Worm (Caenorhabditis elegans) whole organism, early embryonic: ENCODE measurements around the gene sod-4.

Experiments
- B0310.2 ChIP-seq: sonication (generic microtip); optimal IDR thresholded peaks from 2 replicates; lab custom pipeline; 2016; ENCODE audit warnings: mild to moderate bottlenecking, missing genetic modification characterization, missing compliant biosample characterization
- F13C5.2 ChIP-seq: sonication (generic microtip); optimal IDR thresholded peaks from 2 replicates; lab custom pipeline; 2017; ENCODE audit warnings: mild to moderate bottlenecking, missing genetic modification characterization, inconsistent platforms, missing compliant biosample characterization
- aly-1 ChIP-seq: sonication (generic microtip); optimal IDR thresholded peaks from 2 replicates; lab custom pipeline; 2016; ENCODE audit warnings: missing genetic modification characterization, missing compliant biosample characterization
- ama-1 ChIP-seq: fragments of 150-350 bp; optimal IDR thresholded peaks from 2 replicates; lab custom pipeline; 2014
- ceh-13 ChIP-seq: fragments of 200-800 bp; sonication (Bioruptor generic); optimal IDR thresholded peaks from 2 replicates; lab custom pipeline; 2018; ENCODE audit warnings: mild to moderate bottlenecking, missing genetic modification characterization, missing compliant biosample characterization
- ceh-36 ChIP-seq: sonication (generic microtip); optimal IDR thresholded peaks from 2 replicates; lab custom pipeline; 2016; ENCODE audit warnings: missing genetic modification characterization, inconsistent platforms, missing compliant biosample characterization
- ets-7 ChIP-seq: sonication (generic microtip); optimal IDR thresholded peaks from 2 replicates; lab custom pipeline; 2016; ENCODE audit warnings: missing genotype, missing genetic modification characterization, missing compliant biosample characterization
- flt-1 ChIP-seq: fragments of 200-800 bp; sonication (Bioruptor generic); IDR thresholded peaks from 2 replicates; pipeline ENCODE4 v1.3.6; 2022; ENCODE audit warnings: missing genetic modification characterization, missing compliant biosample characterization
- hmbx-1 ChIP-seq: sonication (generic microtip); optimal IDR thresholded peaks from 2 replicates; lab custom pipeline; 2016; ENCODE audit warnings: mild to moderate bottlenecking, missing genetic modification characterization, missing compliant biosample characterization
- hmg-4 ChIP-seq: fragments of 200-800 bp; sonication (Bioruptor generic); optimal IDR thresholded peaks from 2 replicates; lab custom pipeline; 2018; ENCODE audit warnings: mild to moderate bottlenecking, missing genetic modification characterization, missing compliant biosample characterization
- hnd-1 ChIP-seq: sonication (generic microtip); optimal IDR thresholded peaks from 2 replicates; lab custom pipeline; 2016; ENCODE audit warnings: missing genetic modification characterization, missing compliant biosample characterization
- pes-1 ChIP-seq: fragments of 200-800 bp; sonication (Bioruptor generic); IDR thresholded peaks from 2 replicates; pipeline ENCODE4 v1.3.6; 2022; ENCODE audit warnings: missing genetic modification reagents, missing genetic modification characterization, missing compliant biosample characterization
- scrt-1 ChIP-seq: fragments of 200-800 bp; sonication (Bioruptor generic); IDR thresholded peaks from 2 replicates; pipeline ENCODE4 v1.3.6; 2022; ENCODE audit warnings: missing genetic modification characterization, missing compliant biosample characterization
- sea-1 ChIP-seq: fragments of 200-800 bp; sonication (Bioruptor generic); conservative IDR thresholded peaks from 2 replicates; pipeline ENCODE4 v1.3.6; 2022; ENCODE audit warnings: missing genetic modification characterization, missing compliant biosample characterization
- tbx-11 ChIP-seq: fragments of 200-800 bp; sonication (Bioruptor generic); IDR thresholded peaks from 2 replicates; pipeline ENCODE4 v1.3.6; 2022; ENCODE audit warnings: missing genetic modification characterization, missing compliant biosample characterization
- tbx-37 ChIP-seq: fragments of 200-800 bp; sonication (Bioruptor generic); conservative IDR thresholded peaks from 2 replicates; pipeline ENCODE4 v1.3.6; 2022; ENCODE audit warnings: missing genetic modification reagents, missing genetic modification characterization, missing compliant biosample characterization
- tra-4 ChIP-seq: sonication (generic microtip); optimal IDR thresholded peaks from 2 replicates; lab custom pipeline; 2017; ENCODE audit warnings: missing genetic modification characterization, missing compliant biosample characterization

sod-4 gene

DNA sequence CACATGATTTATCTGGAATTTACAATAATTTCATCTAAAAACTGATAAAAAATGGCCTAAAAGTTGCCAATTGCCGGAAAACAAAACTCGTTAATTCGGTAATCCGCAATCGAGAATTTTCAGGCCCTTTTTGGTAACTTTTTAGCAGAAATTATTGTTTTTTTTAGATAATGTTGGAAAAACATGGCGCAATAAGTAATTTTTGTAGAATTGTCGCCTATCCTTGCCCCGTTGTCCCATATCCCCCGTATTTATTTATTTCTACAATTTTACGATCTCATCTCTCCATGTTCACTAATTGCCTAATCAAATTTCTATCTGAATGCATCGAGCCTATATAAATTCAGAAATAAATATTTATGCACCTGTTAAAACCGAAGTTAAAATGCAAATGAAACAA is 12.8 kb upstream of the sod-4 start:
- TF ChIP-seq ceh-13 (GFP tag; lab: Kevin White, UChicago) (no peak), aly-1 (tag; lab: Kevin White, UChicago) (no peak), ama-1 (lab: Kevin White, UChicago) (no peak), ets-7 (tag; lab: Kevin White, UChicago) (no peak), tbx-37 (no peak), pes-1 (GFP tag; lab: Robert Waterston, UW) (no peak), tra-4 (tag; lab: Kevin White, UChicago) (no peak), tbx-11 (no peak), ceh-36 (tag; lab: Kevin White, UChicago) (no peak), B0310.2 (tag; lab: Kevin White, UChicago) (no peak), hmg-4 (no peak)

DNA sequence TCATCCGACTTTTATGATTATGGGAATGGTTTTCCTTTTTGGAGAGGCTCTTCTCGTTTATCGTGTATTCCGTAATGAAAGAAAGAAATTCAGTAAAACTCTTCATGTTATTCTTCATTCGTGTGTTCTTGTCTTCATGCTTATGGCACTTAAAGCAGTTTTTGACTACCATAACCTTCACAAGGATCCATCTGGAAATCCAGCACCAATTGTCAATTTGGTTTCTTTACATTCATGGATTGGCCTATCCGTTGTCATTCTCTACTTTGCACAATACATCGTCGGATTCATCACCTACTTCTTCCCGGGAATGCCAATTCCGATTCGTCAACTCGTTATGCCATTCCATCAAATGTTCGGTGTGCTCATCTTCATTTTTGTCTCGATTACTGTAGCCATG is 11.5 kb upstream of the sod-4 start:
- no peak for TF ChIP-seq ceh-13 (GFP tag; lab: Kevin White, UChicago)
- no peak for TF ChIP-seq hmbx-1
- TF ChIP-seq hnd-1 (tag; lab: Kevin White, UChicago) = no peak
- TF ChIP-seq ama-1 (lab: Kevin White, UChicago) = no peak
- TF ChIP-seq tbx-37 = no peak
- TF ChIP-seq tbx-11 = no peak
- no peak for TF ChIP-seq ceh-36 (tag; lab: Kevin White, UChicago)
- no peak for TF ChIP-seq B0310.2 (tag; lab: Kevin White, UChicago)
- TF ChIP-seq ets-7 (tag; lab: Kevin White, UChicago) = no peak
- no peak for TF ChIP-seq aly-1 (tag; lab: Kevin White, UChicago)
- no peak for TF ChIP-seq sea-1 (GFP tag; lab: Robert Waterston, UW)

- TF ChIP-seq tra-4 (tag; lab: Kevin White, UChicago) (no peak), ama-1 (lab: Kevin White, UChicago) (no peak), hmbx-1 (no peak), sea-1 (GFP tag; lab: Robert Waterston, UW) (no peak), pes-1 (GFP tag; lab: Robert Waterston, UW) (no peak), B0310.2 (tag; lab: Kevin White, UChicago) (no peak), hmg-4 (no peak), scrt-1 (GFP tag; lab: Robert Waterston, UW) (no peak), F13C5.2 (tag; lab: Kevin White, UChicago) (no peak), aly-1 (tag; lab: Kevin White, UChicago) (no peak)
These were observed 10.9 kb upstream of the sod-4 start, which contains the start of gene F55H2.5 for ce11 chrIII:9511055-9511520. TSS of gene F55H2.5 (plus strand) at chrIII:9511470.

DNA sequence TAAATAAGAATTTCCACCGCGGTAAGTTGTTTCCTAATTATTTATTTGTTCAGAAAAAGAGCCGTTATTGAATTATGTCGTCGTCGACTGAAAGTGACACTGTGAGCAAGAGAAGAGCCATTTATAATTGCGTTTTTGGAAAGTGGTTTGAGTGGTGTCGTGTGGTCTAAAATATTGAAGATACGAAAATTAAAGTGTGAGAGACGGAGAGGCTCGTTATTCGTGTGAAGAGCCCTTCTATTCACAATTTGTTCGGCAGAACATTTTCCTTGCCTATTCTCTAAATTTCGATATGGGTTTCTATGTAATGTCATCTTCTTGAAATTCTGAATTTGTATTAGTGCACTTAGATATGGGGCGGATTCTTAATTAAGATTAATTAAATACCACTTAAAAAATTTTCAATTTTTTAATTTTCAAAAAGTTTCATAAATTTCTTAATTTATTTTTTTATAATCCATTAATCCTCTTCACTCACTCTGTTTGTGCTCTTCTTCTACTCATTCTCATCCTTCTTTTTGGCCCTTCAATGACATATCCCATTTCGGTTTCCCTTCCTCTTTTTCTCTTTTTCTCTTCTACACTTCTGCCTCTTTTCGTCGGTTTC is 9.7 kb upstream of the sod-4 start:
- no peak for TF ChIP-seq pes-1 (GFP tag; lab: Robert Waterston, UW)
- no peak for TF ChIP-seq B0310.2 (tag; lab: Kevin White, UChicago)
- no peak for TF ChIP-seq aly-1 (tag; lab: Kevin White, UChicago)
- no peak for TF ChIP-seq ets-7 (tag; lab: Kevin White, UChicago)
- TF ChIP-seq scrt-1 (GFP tag; lab: Robert Waterston, UW) = no peak
- TF ChIP-seq F13C5.2 (tag; lab: Kevin White, UChicago) = no peak
- TF ChIP-seq tra-4 (tag; lab: Kevin White, UChicago) = no peak
- no peak for TF ChIP-seq ceh-36 (tag; lab: Kevin White, UChicago)
- TF ChIP-seq tbx-37 = no peak
- TF ChIP-seq tbx-11 = no peak
- no peak for TF ChIP-seq sea-1 (GFP tag; lab: Robert Waterston, UW)
- TF ChIP-seq flt-1 (GFP tag; lab: Robert Waterston, UW) = no peak
- TF ChIP-seq hmbx-1 = no peak
- TF ChIP-seq ama-1 (lab: Kevin White, UChicago) = no peak
- no peak for TF ChIP-seq hnd-1 (tag; lab: Kevin White, UChicago)
- no peak for TF ChIP-seq ceh-13 (GFP tag; lab: Kevin White, UChicago)
- TF ChIP-seq hmg-4 = no peak

ce11 chrIII:9507799-9508198 is 7.6 kb upstream of the sod-4 start, which contains the start of gene vha-14:
TSS of gene vha-14 (plus strand) at chrIII:9508100.
- TF ChIP-seq ets-7 (tag; lab: Kevin White, UChicago) (no peak), aly-1 (tag; lab: Kevin White, UChicago) (no peak), hmg-4 (peak; percentile 6), F13C5.2 (tag; lab: Kevin White, UChicago) (peak; percentile 1), hmbx-1 (no peak)

- TF ChIP-seq hnd-1 (tag; lab: Kevin White, UChicago) (no peak), ceh-36 (tag; lab: Kevin White, UChicago) (no peak), aly-1 (tag; lab: Kevin White, UChicago) (no peak), tbx-37 (no peak), flt-1 (GFP tag; lab: Robert Waterston, UW) (no peak), hmbx-1 (no peak), hmg-4 (no peak), F13C5.2 (tag; lab: Kevin White, UChicago) (no peak), tra-4 (tag; lab: Kevin White, UChicago) (no peak)
These were observed 4.2 kb upstream of the sod-4 start for ce11 chrIII:9504347-9504746.

DNA sequence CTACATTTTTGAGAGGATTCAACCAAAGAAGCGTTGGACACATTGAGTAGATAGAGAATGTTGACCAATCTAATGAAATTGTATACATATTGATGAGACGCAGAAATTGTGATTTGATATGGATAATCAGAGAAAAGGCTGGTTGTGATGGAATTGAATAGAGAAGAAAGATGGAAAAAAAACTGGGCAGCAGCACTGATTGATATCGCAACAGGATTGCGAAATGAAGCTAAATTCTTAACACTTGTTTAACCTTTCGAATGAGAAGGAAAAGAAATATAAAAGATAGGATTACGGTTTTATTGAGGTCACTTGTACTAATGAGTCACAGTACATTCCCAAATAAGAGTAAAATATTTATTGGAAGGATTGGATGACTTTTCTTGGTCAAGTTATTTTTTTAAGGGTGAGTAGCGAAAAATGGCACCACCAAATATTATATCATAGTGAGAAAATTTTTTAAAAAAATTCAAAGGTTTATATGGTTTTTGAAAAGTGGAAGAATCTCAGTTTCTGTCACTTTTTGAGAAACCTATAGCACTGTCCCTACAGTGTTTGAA is 2.1 kb upstream of the sod-4 start:
- no peak for TF ChIP-seq ceh-13 (GFP tag; lab: Kevin White, UChicago)
- no peak for TF ChIP-seq ceh-36 (tag; lab: Kevin White, UChicago)
- TF ChIP-seq ama-1 (lab: Kevin White, UChicago) = no peak
- no peak for TF ChIP-seq sea-1 (GFP tag; lab: Robert Waterston, UW)
- TF ChIP-seq flt-1 (GFP tag; lab: Robert Waterston, UW) = no peak
- no peak for TF ChIP-seq ets-7 (tag; lab: Kevin White, UChicago)
- TF ChIP-seq tbx-37 = no peak
- no peak for TF ChIP-seq scrt-1 (GFP tag; lab: Robert Waterston, UW)
- TF ChIP-seq hnd-1 (tag; lab: Kevin White, UChicago) = no peak
- TF ChIP-seq F13C5.2 (tag; lab: Kevin White, UChicago) = no peak
- TF ChIP-seq hmg-4 = no peak
- no peak for TF ChIP-seq hmbx-1
- TF ChIP-seq tbx-11 = no peak
